Fruit fly (Drosophila melanogaster) whole organism, embryonic: ENCODE measurements around the gene ACXA.
A peak's percentile ranks its signal among the peaks of the same experiment; 100 is the strongest.

ENCODE experiments used
- ATbp ChIP-seq: fragments of 200-800 bp; sonication (Bioruptor generic); optimal IDR thresholded peaks from 2 replicates; lab custom pipeline; 2017; ENCODE audit warnings: missing biosample characterization, mild to moderate bottlenecking, missing genetic modification characterization, missing genetic modification reagents
- Atf3 ChIP-seq: fragments of 200-800 bp; sonication (Bioruptor generic); optimal IDR thresholded peaks from 3 replicates; lab custom pipeline; 2016; ENCODE audit warnings: missing biosample characterization, missing genetic modification characterization
- CG11696 ChIP-seq: fragments of 200-800 bp; sonication (Bioruptor generic); IDR thresholded peaks from 2 replicates; pipeline ENCODE4 v1.3.6; 2022; ENCODE audit warnings: missing biosample characterization, missing genetic modification characterization
- CG12104 ChIP-seq: fragments of 200-800 bp; sonication (Bioruptor generic); optimal IDR thresholded peaks from 3 replicates; lab custom pipeline; 2016; ENCODE audit warnings: missing biosample characterization, missing genetic modification characterization
- CG12155 ChIP-seq: fragments of 200-800 bp; sonication (Bioruptor generic); optimal IDR thresholded peaks from 3 replicates; lab custom pipeline; 2016; ENCODE audit warnings: missing biosample characterization, missing genetic modification characterization
- CG13123 ChIP-seq: fragments of 200-800 bp; sonication (Bioruptor generic); optimal IDR thresholded peaks from 2 replicates; lab custom pipeline; 2016; ENCODE audit warnings: missing biosample characterization, missing genetic modification characterization
- CG14710 ChIP-seq: fragments of 200-800 bp; sonication (Bioruptor generic); optimal IDR thresholded peaks from 3 replicates; lab custom pipeline; 2019; ENCODE audit warnings: missing biosample characterization, mild to moderate bottlenecking, missing genetic modification characterization, moderate library complexity
- CG15073 ChIP-seq: fragments of 200-800 bp; sonication (Bioruptor generic); optimal IDR thresholded peaks from 2 replicates; lab custom pipeline; 2016; ENCODE audit warnings: missing biosample characterization, missing genetic modification characterization
- CG1602 ChIP-seq: fragments of 200-800 bp; sonication (Bioruptor generic); optimal IDR thresholded peaks from 3 replicates; lab custom pipeline; 2016; ENCODE audit warnings: missing biosample characterization, missing genetic modification characterization
- CG17912 ChIP-seq: fragments of 200-800 bp; sonication (Bioruptor generic); optimal IDR thresholded peaks from 2 replicates; lab custom pipeline; 2018; ENCODE audit warnings: missing biosample characterization, mild to moderate bottlenecking, missing genetic modification characterization
- CG2199 ChIP-seq: fragments of 200-800 bp; sonication (Bioruptor generic); IDR thresholded peaks from 3 replicates; pipeline ENCODE4 v1.3.6; 2022; ENCODE audit warnings: missing biosample characterization, missing genetic modification characterization
- CG2875 ChIP-seq: fragments of 200-800 bp; sonication (Bioruptor generic); optimal IDR thresholded peaks from 2 replicates; lab custom pipeline; 2017; ENCODE audit warnings: missing biosample characterization, mild to moderate bottlenecking, missing genetic modification characterization, missing genetic modification reagents
- CG4617 ChIP-seq: fragments of 200-800 bp; sonication (Bioruptor generic); optimal IDR thresholded peaks from 3 replicates; lab custom pipeline; 2016; ENCODE audit warnings: missing biosample characterization, missing genetic modification characterization, borderline replicate concordance
- CG5180 ChIP-seq: fragments of 200-800 bp; sonication (Bioruptor generic); optimal IDR thresholded peaks from 3 replicates; lab custom pipeline; 2017; ENCODE audit warnings: missing biosample characterization, missing genetic modification characterization, mild to moderate bottlenecking, moderate library complexity, missing genetic modification reagents
- CG5953 ChIP-seq: fragments of 200-800 bp; sonication (Bioruptor generic); IDR thresholded peaks from 2 replicates; pipeline ENCODE4 v1.3.6; 2022; ENCODE audit warnings: missing biosample characterization, missing genetic modification characterization
- CG6272 ChIP-seq: fragments of 200-800 bp; sonication (Bioruptor generic); IDR thresholded peaks from 2 replicates; pipeline ENCODE4 v1.3.6; 2022; ENCODE audit warnings: missing biosample characterization, missing genetic modification characterization
- CG8388 ChIP-seq: fragments of 200-800 bp; sonication (Bioruptor generic); optimal IDR thresholded peaks from 2 replicates; lab custom pipeline; 2019; ENCODE audit warnings: missing biosample characterization, mild to moderate bottlenecking, missing genetic modification characterization, moderate library complexity
- CG9817 ChIP-seq: fragments of 200-800 bp; sonication (Bioruptor generic); optimal IDR thresholded peaks from 2 replicates; lab custom pipeline; 2018; ENCODE audit warnings: missing biosample characterization, mild to moderate bottlenecking, missing genetic modification characterization, moderate library complexity
- Dad ChIP-seq: fragments of 200-800 bp; sonication (Bioruptor generic); optimal IDR thresholded peaks from 3 replicates; lab custom pipeline; 2016; ENCODE audit warnings: missing biosample characterization, missing genetic modification characterization
- Dfd ChIP-seq, 2 experiments: fragments of >200 bp; optimal IDR thresholded peaks; 2 replicates each; lab custom pipeline; 2017; ENCODE audit warnings: missing biosample characterization in 2 of 2, missing genetic modification characterization in 2 of 2
- Drgx ChIP-seq: fragments of 200-800 bp; sonication (Bioruptor generic); IDR thresholded peaks from 2 replicates; pipeline ENCODE4 v1.3.6; 2022; ENCODE audit warnings: missing biosample characterization, missing genetic modification characterization
- HmgD ChIP-seq: fragments of 200-800 bp; sonication (Bioruptor generic); optimal IDR thresholded peaks from 3 replicates; lab custom pipeline; 2016; ENCODE audit warnings: missing biosample characterization, missing genetic modification characterization
- Hmr ChIP-seq: fragments of 200-800 bp; sonication (Bioruptor generic); optimal IDR thresholded peaks from 3 replicates; lab custom pipeline; 2017; ENCODE audit warnings: mild to moderate bottlenecking, missing biosample characterization, missing genetic modification reagents, missing genetic modification characterization
- NC2α ChIP-seq: fragments of 200-800 bp; sonication (Bioruptor generic); optimal IDR thresholded peaks from 2 replicates; lab custom pipeline; 2016; ENCODE audit warnings: missing biosample characterization, missing genetic modification characterization
- NfI ChIP-seq: fragments of 200-800 bp; sonication (Bioruptor generic); optimal IDR thresholded peaks from 3 replicates; lab custom pipeline; 2018; ENCODE audit warnings: missing biosample characterization, mild to moderate bottlenecking, missing genetic modification characterization, moderate library complexity
- Trl ChIP-seq, 3 experiments: fragments of >200 bp in 2 of 3; fragments of 200-800 bp in 1 of 3; sonication (Bioruptor generic) in 1 of 3; optimal IDR thresholded peaks; 2 replicates in 1 of 3; 3 replicates in 2 of 3; lab custom pipeline; 2016 to 2017; ENCODE audit warnings: missing biosample characterization in 1 of 3, missing genetic modification characterization in 1 of 3
- ap ChIP-seq: fragments of 200-800 bp; sonication (Bioruptor generic); IDR thresholded peaks from 2 replicates; pipeline ENCODE4 v1.3.6; 2022; ENCODE audit warnings: missing biosample characterization, missing genetic modification characterization
- bbx ChIP-seq: fragments of 200-800 bp; sonication (Bioruptor generic); IDR thresholded peaks from 2 replicates; pipeline ENCODE4 v1.3.6; 2022; ENCODE audit warnings: missing biosample characterization, missing genetic modification characterization; ENCODE audit not compliant: partially characterized antibody
- dmrt11E ChIP-seq: fragments of 200-800 bp; sonication (Bioruptor generic); optimal IDR thresholded peaks from 3 replicates; lab custom pipeline; 2018; ENCODE audit warnings: missing biosample characterization, mild to moderate bottlenecking, missing genetic modification characterization, moderate library complexity
- esg ChIP-seq: fragments of 200-800 bp; sonication (Bioruptor generic); conservative IDR thresholded peaks from 2 replicates; pipeline ENCODE4 v1.3.6; 2022; ENCODE audit warnings: missing biosample characterization, missing genetic modification characterization
- eve ChIP-seq, 2 experiments: fragments of >200 bp; optimal IDR thresholded peaks; 2 replicates each; lab custom pipeline; 2017; ENCODE audit warnings: missing biosample characterization in 2 of 2, missing genetic modification characterization in 2 of 2
- ewg ChIP-seq: fragments of 200-800 bp; sonication (Bioruptor generic); optimal IDR thresholded peaks from 3 replicates; lab custom pipeline; 2017; ENCODE audit warnings: mild to moderate bottlenecking, missing biosample characterization, missing genetic modification reagents, missing genetic modification characterization
- fd3F ChIP-seq: fragments of 200-800 bp; sonication (Bioruptor generic); optimal IDR thresholded peaks from 2 replicates; lab custom pipeline; 2018; ENCODE audit warnings: missing biosample characterization, mild to moderate bottlenecking, missing genetic modification characterization, moderate library complexity
- fd96Cb ChIP-seq: fragments of 200-800 bp; sonication (Bioruptor generic); optimal IDR thresholded peaks from 2 replicates; lab custom pipeline; 2018; ENCODE audit warnings: missing biosample characterization, mild to moderate bottlenecking, missing genetic modification characterization, moderate library complexity
- gsb ChIP-seq: fragments of 200-800 bp; sonication (Bioruptor generic); IDR thresholded peaks from 2 replicates; pipeline ENCODE4 v1.3.6; 2022; ENCODE audit warnings: missing biosample characterization, missing genetic modification characterization
- gsb-n ChIP-seq: fragments of 200-800 bp; sonication (Bioruptor generic); optimal IDR thresholded peaks from 3 replicates; lab custom pipeline; 2018; ENCODE audit warnings: missing biosample characterization, mild to moderate bottlenecking, missing genetic modification characterization
- hkb ChIP-seq, 2 experiments: fragments of 200-800 bp in 1 of 2; fragments of >200 bp in 1 of 2; sonication (Bioruptor generic) in 1 of 2; IDR thresholded peaks in 1 of 2; optimal IDR thresholded peaks in 1 of 2; 2 replicates each; pipeline versions ENCODE4 v1.3.6 to Lab custom; 2017 to 2022; ENCODE audit warnings: missing biosample characterization in 1 of 2, missing genetic modification characterization in 1 of 2
- jing ChIP-seq: fragments of 200-800 bp; sonication (Bioruptor generic); optimal IDR thresholded peaks from 2 replicates; lab custom pipeline; 2018; ENCODE audit warnings: missing biosample characterization, mild to moderate bottlenecking, missing genetic modification characterization
- knrl ChIP-seq: fragments of 200-800 bp; sonication (Bioruptor generic); IDR thresholded peaks from 3 replicates; pipeline ENCODE4 v1.3.6; 2022; ENCODE audit warnings: missing biosample characterization, missing genetic modification characterization; ENCODE audit not compliant: partially characterized antibody
- lab ChIP-seq: fragments of 200-800 bp; sonication (Bioruptor generic); optimal IDR thresholded peaks from 3 replicates; lab custom pipeline; 2017; ENCODE audit warnings: missing biosample characterization, missing genetic modification characterization, mild to moderate bottlenecking, moderate library complexity, missing genetic modification reagents
- lmd ChIP-seq: fragments of 200-800 bp; sonication (Bioruptor generic); IDR thresholded peaks from 2 replicates; pipeline ENCODE4 v1.3.6; 2022; ENCODE audit warnings: missing biosample characterization, missing genetic modification characterization
- oc ChIP-seq: fragments of 200-800 bp; sonication (Bioruptor generic); optimal IDR thresholded peaks from 2 replicates; lab custom pipeline; 2018; ENCODE audit warnings: missing biosample characterization, mild to moderate bottlenecking, missing genetic modification characterization, moderate library complexity
- prd ChIP-seq, 3 experiments: fragments of >200 bp in 2 of 3; fragments of 200-800 bp in 1 of 3; sonication (Bioruptor generic) in 1 of 3; optimal IDR thresholded peaks in 2 of 3; IDR thresholded peaks in 1 of 3; 2 replicates in 2 of 3; 3 replicates in 1 of 3; pipeline versions ENCODE4 v1.3.6 to Lab custom; 2017 to 2022; ENCODE audit warnings: missing biosample characterization in 1 of 3, missing genetic modification characterization in 1 of 3
- repo ChIP-seq: fragments of 200-800 bp; sonication (Bioruptor generic); optimal IDR thresholded peaks from 2 replicates; lab custom pipeline; 2016; ENCODE audit warnings: missing biosample characterization, missing genetic modification characterization
- row ChIP-seq: fragments of 200-800 bp; sonication (Bioruptor generic); IDR thresholded peaks from 3 replicates; pipeline ENCODE4 v1.3.6; 2022; ENCODE audit warnings: missing biosample characterization, missing genetic modification characterization
- stwl ChIP-seq: fragments of 200-800 bp; sonication (Bioruptor generic); optimal IDR thresholded peaks from 3 replicates; lab custom pipeline; 2018; ENCODE audit warnings: missing biosample characterization, mild to moderate bottlenecking, missing genetic modification characterization, moderate library complexity
- tx ChIP-seq: fragments of 200-800 bp; sonication (Bioruptor generic); optimal IDR thresholded peaks from 2 replicates; lab custom pipeline; 2016; ENCODE audit warnings: missing biosample characterization, missing genetic modification characterization
- vvl ChIP-seq: fragments of 200-800 bp; sonication (Bioruptor generic); IDR thresholded peaks from 2 replicates; pipeline ENCODE4 v1.3.6; 2022; ENCODE audit warnings: missing biosample characterization, missing genetic modification characterization

Gene ACXA

dm6 chr2L:12974045-12974539 is 53.2 kb downstream of the ACXA start, which contains the start of gene Vha68-2 (continued):
- TF ChIP-seq NC2α (GFP tag; lab: Kevin White, UChicago), result peak; percentile 10
- no peak for TF ChIP-seq gsb (GFP tag; lab: Robert Waterston, UW)
- no peak for TF ChIP-seq Dfd (GFP tag; optimal IDR thresholded peaks at IDR 0.05; lab: Kevin White, UChicago)
- TF ChIP-seq repo (GFP tag; lab: Kevin White, UChicago), result peak; percentile 14
- peak; percentile 29 for TF ChIP-seq CG12155 (GFP tag; lab: Kevin White, UChicago)
- no peak for TF ChIP-seq CG4617
- peak; percentile 35 for TF ChIP-seq CG13123 (GFP tag; lab: Kevin White, UChicago)
- TF ChIP-seq hkb (optimal IDR thresholded peaks at IDR 0.05; lab: Kevin White, UChicago), result peak; percentile 99
- TF ChIP-seq hkb (GFP tag; IDR thresholded peaks at IDR 0.05; lab: Robert Waterston, UW), result no peak
- TF ChIP-seq CG15073 (GFP tag; lab: Kevin White, UChicago), result no peak
- TF ChIP-seq Trl (optimal IDR thresholded peaks at IDR 0.05; lab: Kevin White, UChicago), result no peak
- TF ChIP-seq Trl (GFP tag; optimal IDR thresholded peaks at IDR 0.05; lab: Kevin White, UChicago), result peak; percentile 77
- no peak for TF ChIP-seq dmrt11E (tag; lab: Kevin White, UChicago)
- peak; percentile 45 for TF ChIP-seq oc
- TF ChIP-seq CG6272, result no peak
- peak; percentile 56; the same call in 2 of the 3 replicates for TF ChIP-seq knrl (GFP tag; lab: Robert Waterston, UW)
- peak; percentile 18 for TF ChIP-seq CG1602
- no peak for TF ChIP-seq esg (GFP tag; lab: Robert Waterston, UW)
- TF ChIP-seq eve (GFP tag; optimal IDR thresholded peaks at IDR 0.05; lab: Kevin White, UChicago), result no peak
- TF ChIP-seq lab (GFP tag; lab: Kevin White, UChicago), result peak; percentile 67
- TF ChIP-seq CG12104, result no peak
- peak; percentile 21 for TF ChIP-seq CG8388 (GFP tag; lab: Kevin White, UChicago)
- peak; percentile 72 for TF ChIP-seq CG9817 (tag; lab: Kevin White, UChicago)
- TF ChIP-seq Drgx (GFP tag; lab: Robert Waterston, UW), result no peak
- TF ChIP-seq ewg (GFP tag; lab: Kevin White, UChicago), result peak; percentile 45
- peak; percentile 79 for TF ChIP-seq vvl (GFP tag; lab: Robert Waterston, UW)
- 0 out of 3 replicates have a peak, but pooled peaks have one; percentile 14 for TF ChIP-seq CG2199 (GFP tag; lab: Robert Waterston, UW)
- no peak for TF ChIP-seq gsb-n
- peak; percentile 87 for TF ChIP-seq NfI
- TF ChIP-seq prd (optimal IDR thresholded peaks at IDR 0.05; lab: Kevin White, UChicago), result no peak
- TF ChIP-seq prd (GFP tag; IDR thresholded peaks at IDR 0.05; lab: Robert Waterston, UW), result no peak
- TF ChIP-seq CG2875 (GFP tag; lab: Kevin White, UChicago), result peak; percentile 50
- TF ChIP-seq CG11696 (GFP tag; lab: Robert Waterston, UW), result no peak
- peak; percentile 99 for TF ChIP-seq CG14710 (tag; lab: Kevin White, UChicago)
- TF ChIP-seq CG5180, result no peak
- peak; percentile 41 for TF ChIP-seq Atf3 (GFP tag; lab: Kevin White, UChicago)
- peak; percentile 77 for TF ChIP-seq ATbp
- TF ChIP-seq CG17912 (GFP tag; lab: Kevin White, UChicago), result peak; percentile 82
- TF ChIP-seq fd3F (GFP tag; lab: Kevin White, UChicago), result peak; percentile 47
- TF ChIP-seq Hmr, result peak; percentile 84
- no peak for TF ChIP-seq jing
- TF ChIP-seq Dad, result no peak
- TF ChIP-seq bbx (GFP tag; lab: Robert Waterston, UW), result peak; percentile 73
- TF ChIP-seq fd96Cb, result no peak
- peak; percentile 38 for TF ChIP-seq tx (GFP tag; lab: Kevin White, UChicago)
- TF ChIP-seq stwl (tag; lab: Kevin White, UChicago), result peak; percentile 49
- TF ChIP-seq ap (GFP tag; lab: Robert Waterston, UW), result 0 out of 2 replicates have a peak, but pooled peaks have one; percentile 2
- peak; percentile 88 for TF ChIP-seq row (GFP tag; lab: Robert Waterston, UW)
- peak; percentile 59; the same call in 1 of the 2 replicates for TF ChIP-seq lmd (GFP tag; lab: Robert Waterston, UW)
- peak; percentile 79 for TF ChIP-seq HmgD (GFP tag; lab: Kevin White, UChicago)
- TF ChIP-seq CG5953 (GFP tag; lab: Robert Waterston, UW), result no peak
